Worm (Caenorhabditis elegans): ENCODE results near the gene gly-11.
"Not testable (repeated sequence)": the region's sequence is repeated elsewhere in the genome, so short reads cannot be mapped to it uniquely, and the experiment has no call there.

Gene gly-11

ce11 chrIII:12177145-12177544 is at the start of gene gly-11:
Gene gly-11 (minus strand): TSS chrIII:12177245.
- TF ChIP-seq egl-27 (tag; optimal IDR thresholded peaks at IDR 0.05); unc-55 (GFP tag; optimal IDR thresholded peaks at IDR 0.05); blmp-1 (tag; optimal IDR thresholded peaks at IDR 0.05; ENCODE audit: insufficient read depth): not testable (repeated sequence)

ce11 chrIII:12226089-12226682 is 49.1 kb upstream of the gly-11 start, which contains the start of the genes Y75B8A.18 and Y75B8A.19:
Gene Y75B8A.18 (minus strand): TSS chrIII:12226230.
Gene Y75B8A.19 (plus strand): TSS chrIII:12226632.
- peak; percentile 71 for TF ChIP-seq C34F6.9 (tag; optimal IDR thresholded peaks at IDR 0.05)
- TF ChIP-seq ztf-1 (GFP tag; conservative IDR thresholded peaks at IDR 0.05), result no peak
- TF ChIP-seq Y55F3AM.14 (GFP tag; optimal IDR thresholded peaks at IDR 0.05), result no peak
- TF ChIP-seq snpc-4 (tag; optimal IDR thresholded peaks at IDR 0.05), result peak; percentile 19
- peak; percentile 91 for TF ChIP-seq gmeb-1 (tag; optimal IDR thresholded peaks at IDR 0.05)
- no peak for TF ChIP-seq nhr-77 (tag; optimal IDR thresholded peaks at IDR 0.05)
- TF ChIP-seq nhr-237 (tag; optimal IDR thresholded peaks at IDR 0.05), result no peak
- TF ChIP-seq unc-55 (GFP tag; optimal IDR thresholded peaks at IDR 0.05), result peak; percentile 75
- no peak for TF ChIP-seq sma-9 (GFP tag; optimal IDR thresholded peaks at IDR 0.05)
- TF ChIP-seq sma-9 (tag; optimal IDR thresholded peaks at IDR 0.05), result no peak
- TF ChIP-seq nhr-11 (tag; optimal IDR thresholded peaks at IDR 0.05), result no peak
- TF ChIP-seq zag-1 (tag; optimal IDR thresholded peaks at IDR 0.05), result no peak
- TF ChIP-seq nhr-25 (tag; optimal IDR thresholded peaks at IDR 0.05), result peak; percentile 47
- TF ChIP-seq mdl-1 (tag; optimal IDR thresholded peaks at IDR 0.05), result no peak
- no peak for TF ChIP-seq nhr-21 (tag; optimal IDR thresholded peaks at IDR 0.05)
- TF ChIP-seq mab-5 (tag; optimal IDR thresholded peaks at IDR 0.05), result no peak
- no peak for TF ChIP-seq nhr-23 (tag; optimal IDR thresholded peaks at IDR 0.05)
- TF ChIP-seq lin-11 (tag; optimal IDR thresholded peaks at IDR 0.05), result peak; percentile 52
- TF ChIP-seq mbf-1 (tag; optimal IDR thresholded peaks at IDR 0.05), result no peak
- no peak for TF ChIP-seq skn-1 (tag; optimal IDR thresholded peaks at IDR 0.05)
- TF ChIP-seq elt-1 (tag; optimal IDR thresholded peaks at IDR 0.05), result no peak
- no peak for TF ChIP-seq fos-1 (tag; optimal IDR thresholded peaks at IDR 0.05)
- no peak for TF ChIP-seq ceh-82 (tag; optimal IDR thresholded peaks at IDR 0.05)
- no peak for TF ChIP-seq nhr-10 (tag; optimal IDR thresholded peaks at IDR 0.05)
- no peak for TF ChIP-seq R02D3.7 (tag; optimal IDR thresholded peaks at IDR 0.05)
- TF ChIP-seq blmp-1 (tag; optimal IDR thresholded peaks at IDR 0.05; ENCODE audit: insufficient read depth), result no peak
- no peak for TF ChIP-seq unc-39 (tag; optimal IDR thresholded peaks at IDR 0.05)
- peak; percentile 32 for TF ChIP-seq sma-3 (GFP tag; optimal IDR thresholded peaks at IDR 0.05)
- TF ChIP-seq alr-1 (tag; optimal IDR thresholded peaks at IDR 0.05), result no peak
- no peak for TF ChIP-seq ztf-4 (tag; optimal IDR thresholded peaks at IDR 0.05)
- TF ChIP-seq lin-13 (GFP tag; optimal IDR thresholded peaks at IDR 0.05), result peak; percentile 40
- TF ChIP-seq crh-2 (tag; optimal IDR thresholded peaks at IDR 0.05), result peak; percentile 62
- TF ChIP-seq ama-1 (optimal IDR thresholded peaks at IDR 0.05), result no peak
- TF ChIP-seq F13H6.1 (tag; optimal IDR thresholded peaks at IDR 0.05), result peak; percentile 22
- TF ChIP-seq nhr-129 (tag; optimal IDR thresholded peaks at IDR 0.05), result peak; percentile 36
- no peak for TF ChIP-seq dmd-4 (tag; optimal IDR thresholded peaks at IDR 0.05)
- no peak for TF ChIP-seq aly-2 (tag; optimal IDR thresholded peaks at IDR 0.05)
- no peak for TF ChIP-seq unc-62 (GFP tag; optimal IDR thresholded peaks at IDR 0.05)
- TF ChIP-seq nhr-6 (tag; optimal IDR thresholded peaks at IDR 0.05), result no peak
- TF ChIP-seq lin-39 (tag; optimal IDR thresholded peaks at IDR 0.05), result no peak
- TF ChIP-seq egl-27 (tag; optimal IDR thresholded peaks at IDR 0.05), result no peak
- no peak for TF ChIP-seq ZK546.5 (tag; optimal IDR thresholded peaks at IDR 0.05)
- no peak for TF ChIP-seq peb-1 (tag; optimal IDR thresholded peaks at IDR 0.05)
- TF ChIP-seq ztf-11 (tag; optimal IDR thresholded peaks at IDR 0.05), result no peak
- TF ChIP-seq lsy-2 (tag; optimal IDR thresholded peaks at IDR 0.05), result peak; percentile 22 to 82
- no peak for TF ChIP-seq elt-3 (tag; optimal IDR thresholded peaks at IDR 0.05)
- TF ChIP-seq nhr-12 (tag; optimal IDR thresholded peaks at IDR 0.05), result no peak
- TF ChIP-seq ceh-16 (tag; optimal IDR thresholded peaks at IDR 0.05), result no peak
- TF ChIP-seq sem-4 (tag; optimal IDR thresholded peaks at IDR 0.05), result no peak
